Fruit fly (Drosophila melanogaster): ENCODE data around the gene tHMG2.
A peak's percentile ranks its signal among the peaks of the same experiment; 100 is the strongest.

The tHMG2 gene

DNA sequence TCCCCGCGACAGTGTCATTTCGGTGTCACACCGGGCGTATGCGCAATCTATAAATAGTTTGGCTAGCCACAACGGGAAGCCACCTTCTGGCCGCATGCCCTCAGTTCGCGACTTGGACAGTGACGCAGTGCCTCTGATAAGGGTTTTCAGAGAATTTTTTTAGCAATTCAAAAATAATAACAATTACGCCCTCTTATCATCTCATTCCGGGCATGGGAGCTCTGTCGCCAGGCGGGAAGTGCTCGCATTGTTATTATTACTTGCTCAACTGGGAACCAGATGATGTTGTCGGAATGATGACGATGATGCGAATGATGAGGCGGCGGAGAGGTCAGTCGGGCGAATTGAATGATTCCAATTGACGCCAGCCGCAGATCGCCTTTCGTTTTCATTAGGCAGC is 30.1 kb downstream of the tHMG2 start (continued):
- TF ChIP-seq CG17359 (tag; optimal IDR thresholded peaks at IDR 0.05) (no peak), Awh (GFP tag; IDR thresholded peaks at IDR 0.05) (no peak), Ada2b (GFP tag; IDR thresholded peaks at IDR 0.05) (no peak), CG2120 (GFP tag; optimal IDR thresholded peaks at IDR 0.05) (no peak), tin (GFP tag; optimal IDR thresholded peaks at IDR 0.05) (no peak), fru (optimal IDR thresholded peaks at IDR 0.05) (no peak), CG31365 (tag; optimal IDR thresholded peaks at IDR 0.05) (no peak), h (optimal IDR thresholded peaks at IDR 0.05) (no peak), ERR (GFP tag; optimal IDR thresholded peaks at IDR 0.05) (peak; percentile 27), CG10543 (GFP tag; optimal IDR thresholded peaks at IDR 0.05) (peak; percentile 66), Oaz (GFP tag; IDR thresholded peaks at IDR 0.05) (no peak), sug (tag; optimal IDR thresholded peaks at IDR 0.05) (peak; percentile 70), danr (GFP tag; IDR thresholded peaks at IDR 0.05) (no peak), Sry-δ (GFP tag; optimal IDR thresholded peaks at IDR 0.05) (no peak), CG18599 (GFP tag; optimal IDR thresholded peaks at IDR 0.05) (no peak), Hey (tag; optimal IDR thresholded peaks at IDR 0.05) (peak; percentile 26), so (GFP tag; IDR thresholded peaks at IDR 0.05) (no peak), wor (GFP tag; IDR thresholded peaks at IDR 0.05) (no peak), CG6765 (GFP tag; optimal IDR thresholded peaks at IDR 0.05) (no peak), Pdp1 (GFP tag; optimal IDR thresholded peaks at IDR 0.05) (peak in 1 of 2 experiments; percentile 8), CG42726 (GFP tag; IDR thresholded peaks at IDR 0.05; ENCODE audit: partially characterized antibody) (no peak), bsh (GFP tag; optimal IDR thresholded peaks at IDR 0.05) (no peak), Bgb (GFP tag; IDR thresholded peaks at IDR 0.05; ENCODE audit: partially characterized antibody) (no peak), mld (GFP tag; IDR thresholded peaks at IDR 0.05; ENCODE audit: partially characterized antibody) (no peak), CG4360 (GFP tag; IDR thresholded peaks at IDR 0.05) (no peak), sd (tag; optimal IDR thresholded peaks at IDR 0.05) (peak; percentile 17), jumu (GFP tag; optimal IDR thresholded peaks at IDR 0.05) (no peak), CG1832 (GFP tag; optimal IDR thresholded peaks at IDR 0.05) (no peak), zf30C (GFP tag; optimal IDR thresholded peaks at IDR 0.05) (no peak)

dm6 chr3R:22524344-22525072 is 31.8 kb downstream of the tHMG2 start:
- TF ChIP-seq Aef1 (GFP tag; IDR thresholded peaks at IDR 0.05): no peak
- peak; percentile 21 for TF ChIP-seq schlank (tag; optimal IDR thresholded peaks at IDR 0.05)
- TF ChIP-seq CG12942 (GFP tag; optimal IDR thresholded peaks at IDR 0.05): peak; percentile 36
- no peak for TF ChIP-seq CG32772 (GFP tag; IDR thresholded peaks at IDR 0.05)
- peak; percentile 5 for TF ChIP-seq YL-1 (GFP tag; optimal IDR thresholded peaks at IDR 0.05)
- no peak for TF ChIP-seq HLH4C (GFP tag; IDR thresholded peaks at IDR 0.05; ENCODE audit: partially characterized antibody)
- TF ChIP-seq tap (tag; optimal IDR thresholded peaks at IDR 0.05): peak; percentile 41
- TF ChIP-seq TFAM (GFP tag; optimal IDR thresholded peaks at IDR 0.05): no peak
- TF ChIP-seq HLH3B (GFP tag; IDR thresholded peaks at IDR 0.05): peak; percentile 42; the same call in 1 of the 2 replicates
- TF ChIP-seq CG6689 (GFP tag; IDR thresholded peaks at IDR 0.05): no peak
- no peak for TF ChIP-seq trh (GFP tag; optimal IDR thresholded peaks at IDR 0.05)
- TF ChIP-seq MTF-1 (GFP tag; optimal IDR thresholded peaks at IDR 0.05; ENCODE audit: borderline replicate concordance): peak; percentile 81
- peak; percentile 21 for TF ChIP-seq CG30403 (GFP tag; optimal IDR thresholded peaks at IDR 0.05)
- TF ChIP-seq mam (GFP tag; optimal IDR thresholded peaks at IDR 0.05): no peak
- TF ChIP-seq CG1602 (GFP tag; optimal IDR thresholded peaks at IDR 0.05): peak; percentile 3
- peak; percentile 27 for TF ChIP-seq pho (GFP tag; optimal IDR thresholded peaks at IDR 0.05)
- no peak for TF ChIP-seq CG4617 (GFP tag; optimal IDR thresholded peaks at IDR 0.05; ENCODE audit: borderline replicate concordance)
- peak; percentile 28 for TF ChIP-seq CoRest (tag; optimal IDR thresholded peaks at IDR 0.05)
- peak; percentile 64 for TF ChIP-seq CG4328 (GFP tag; optimal IDR thresholded peaks at IDR 0.05)
- TF ChIP-seq grau (tag; optimal IDR thresholded peaks at IDR 0.05): peak; percentile 45
- peak; percentile 31 for TF ChIP-seq tin (GFP tag; optimal IDR thresholded peaks at IDR 0.05)
- peak; percentile 64 for TF ChIP-seq CG12219 (GFP tag; optimal IDR thresholded peaks at IDR 0.05)
- TF ChIP-seq HLH54F (GFP tag; optimal IDR thresholded peaks at IDR 0.05): no peak
